Worm (Caenorhabditis elegans): ENCODE measurements around the gene F52G2.3.
"Not testable (repeated sequence)": the region's sequence is repeated elsewhere in the genome, so short reads cannot be mapped to it uniquely, and the experiment has no call there.

The F52G2.3 gene

DNA sequence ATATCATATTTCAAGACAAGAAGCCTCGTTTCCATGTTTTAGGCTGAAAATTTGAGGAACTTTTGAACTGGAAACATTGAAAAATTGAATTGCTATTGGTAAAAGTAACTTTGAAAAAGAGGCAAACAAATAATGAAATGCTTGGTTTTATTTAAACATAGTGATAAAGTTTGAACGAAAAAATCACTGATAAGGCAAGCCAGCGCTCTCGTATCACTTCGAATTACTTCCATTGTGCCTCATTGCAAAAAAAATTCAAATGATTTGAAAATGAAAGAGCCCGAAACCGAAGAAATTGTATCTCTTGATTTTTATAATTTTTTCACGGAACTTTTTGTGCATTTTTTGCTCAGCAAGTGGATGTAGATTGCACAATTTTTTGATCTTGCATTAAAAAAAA lies at the start of gene F52G2.3:
TSS of gene F52G2.3 (minus strand) at position 43 of the 400 bp plus-strand sequence.
- no peak for TF ChIP-seq snpc-4 (tag; optimal IDR thresholded peaks at IDR 0.05)

DNA sequence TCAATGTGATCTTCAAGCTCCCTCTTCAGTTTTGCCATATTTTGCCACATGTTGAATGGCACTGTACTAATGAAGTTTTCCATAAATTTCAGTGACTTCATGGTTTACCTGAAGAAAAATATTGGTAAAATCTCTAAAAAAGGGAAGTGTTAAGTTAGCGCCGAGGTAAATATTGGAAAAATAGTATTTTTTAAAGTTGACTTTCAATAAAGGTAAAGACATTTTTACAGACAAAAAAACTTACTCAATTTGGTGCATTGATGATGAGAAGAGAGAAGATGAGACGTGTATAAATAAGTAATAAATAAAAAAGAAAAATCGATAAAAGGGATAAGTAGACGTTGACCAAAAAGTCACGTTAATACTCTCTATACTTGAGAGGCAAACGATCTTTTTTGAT lies 49.8 kb upstream of the F52G2.3 start, which contains the start of gene Y45F10B.9:
TSS of gene Y45F10B.9 (minus strand) at position 101 of the 400 bp plus-strand sequence.
- not testable (repeated sequence) for TF ChIP-seq cnd-1, elt-3, snpc-4 (tag; optimal IDR thresholded peaks at IDR 0.05)

DNA sequence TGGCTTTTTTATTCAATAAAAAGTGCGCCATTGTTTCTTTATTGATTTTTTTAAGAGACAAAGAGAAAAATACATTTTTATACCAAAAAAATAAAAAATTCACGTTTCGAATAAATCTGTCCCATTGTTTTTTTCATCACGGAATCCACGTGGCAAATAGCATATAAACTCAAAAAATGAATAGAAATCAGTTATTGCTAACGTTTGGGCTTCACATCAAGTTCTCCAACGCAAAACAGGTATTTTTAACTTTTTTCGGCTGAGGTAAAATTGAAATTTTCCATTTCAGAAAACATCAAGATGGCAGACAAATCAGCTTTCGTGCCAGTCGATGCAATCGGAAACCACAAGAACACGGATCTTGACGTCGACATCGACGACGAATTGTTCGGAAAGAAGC lies 45.3 kb upstream of the F52G2.3 start, which contains the start of gene Y45F10B.3:
TSS of gene Y45F10B.3 (plus strand) at position 301 of the 400 bp plus-strand sequence.
- TF ChIP-seq sem-2 (GFP tag; optimal IDR thresholded peaks at IDR 0.05) = no peak
- TF ChIP-seq ceh-39 (tag; optimal IDR thresholded peaks at IDR 0.05) = no peak

DNA sequence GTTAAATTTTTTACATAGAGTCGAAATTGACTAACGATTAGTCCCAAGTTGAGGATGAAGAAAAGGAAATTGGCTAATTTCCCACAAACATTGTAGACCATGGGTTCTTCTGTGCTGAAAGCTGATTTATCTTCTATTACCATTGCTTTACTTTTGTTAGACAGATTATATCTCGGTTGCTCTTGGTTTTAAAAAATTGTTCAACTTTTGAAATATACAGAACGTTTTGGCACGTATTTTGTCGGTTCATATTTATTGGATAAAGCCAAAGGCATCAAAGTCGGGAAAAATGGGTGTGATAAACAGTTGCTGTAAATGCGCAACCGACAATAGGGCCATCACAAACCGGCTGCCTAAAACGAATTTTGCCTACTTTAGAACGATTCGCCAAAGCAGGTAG lies 43.6 kb upstream of the F52G2.3 start, which contains the start of gene tsp-5:
TSS of gene tsp-5 (minus strand) at position 101 of the 400 bp plus-strand sequence.
- TF ChIP-seq flh-1 (GFP tag; optimal IDR thresholded peaks at IDR 0.05) = no peak
- no peak for TF ChIP-seq ham-2 (GFP tag; optimal IDR thresholded peaks at IDR 0.05)
- TF ChIP-seq elt-3 (tag; optimal IDR thresholded peaks at IDR 0.05) = no peak
- TF ChIP-seq snpc-4 (tag; optimal IDR thresholded peaks at IDR 0.05) = no peak
- no peak for TF ChIP-seq ceh-39 (tag; optimal IDR thresholded peaks at IDR 0.05)
- no peak for TF ChIP-seq ceh-43 (GFP tag; optimal IDR thresholded peaks at IDR 0.05)
- no peak for TF ChIP-seq lin-13 (tag; optimal IDR thresholded peaks at IDR 0.05)
- TF ChIP-seq nhr-12 (tag; optimal IDR thresholded peaks at IDR 0.05) = no peak
- TF ChIP-seq tbx-8 (GFP tag; optimal IDR thresholded peaks at IDR 0.05) = no peak
- no peak for TF ChIP-seq unc-39 (tag; optimal IDR thresholded peaks at IDR 0.05)
- no peak for TF ChIP-seq elt-1 (tag; optimal IDR thresholded peaks at IDR 0.05; ENCODE audit: borderline replicate concordance, insufficient read depth)
- TF ChIP-seq blmp-1 (tag; optimal IDR thresholded peaks at IDR 0.05) = no peak
- TF ChIP-seq sptf-1 (tag; optimal IDR thresholded peaks at IDR 0.05) = no peak

DNA sequence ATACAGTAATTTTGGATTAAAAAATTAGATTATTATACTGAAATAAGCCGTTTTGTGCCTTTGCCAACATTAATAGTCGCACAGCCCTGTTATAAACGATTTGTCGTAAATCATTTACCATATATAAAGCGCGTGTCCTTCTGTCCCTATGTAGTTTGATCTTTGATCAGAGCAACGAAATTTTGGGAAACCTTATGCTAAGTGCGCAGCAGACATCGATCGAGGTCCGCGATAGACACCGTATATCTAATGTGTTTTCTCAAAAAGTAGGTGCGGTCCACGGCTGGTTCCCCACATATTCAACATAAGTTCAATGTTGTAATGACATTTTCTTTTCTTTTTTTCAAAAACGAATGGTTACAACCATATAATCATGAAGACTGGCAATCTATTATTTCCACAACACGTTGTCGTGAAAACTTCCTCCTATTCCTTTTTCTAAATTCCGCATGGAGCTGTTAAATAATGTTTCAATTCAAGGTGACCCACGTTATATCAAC lies 40.6 kb upstream of the F52G2.3 start, which contains the start of gene sru-9:
TSS of gene sru-9 (plus strand) at position 450 of the 500 bp plus-strand sequence.
- TF ChIP-seq ztf-11 (tag; optimal IDR thresholded peaks at IDR 0.05); ceh-43 (GFP tag; optimal IDR thresholded peaks at IDR 0.05); hlh-1 (tag; optimal IDR thresholded peaks at IDR 0.05): not testable (repeated sequence)

DNA sequence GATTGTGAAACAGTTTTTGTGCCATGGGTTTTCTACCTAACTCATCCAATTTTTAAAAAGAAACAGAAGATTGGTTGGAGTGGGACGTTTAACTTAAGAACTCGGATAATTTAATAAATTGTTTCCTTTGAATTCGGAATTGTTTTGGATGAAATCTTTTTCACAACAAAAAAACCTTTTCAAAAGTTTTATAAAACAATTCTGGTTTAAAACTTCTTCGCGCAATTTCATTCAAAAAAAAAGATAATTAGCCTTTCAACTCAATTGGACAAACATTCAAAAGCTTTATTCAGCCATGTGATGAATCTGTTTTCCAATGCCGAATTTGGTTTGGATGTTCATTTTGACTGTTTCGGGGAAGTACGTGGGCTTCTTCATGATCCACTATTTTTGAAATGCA lies 39.1 kb upstream of the F52G2.3 start, which contains the start of gene Y45F10B.12:
TSS of gene Y45F10B.12 (plus strand) at position 301 of the 400 bp plus-strand sequence.
- TF ChIP-seq ham-2 (GFP tag; optimal IDR thresholded peaks at IDR 0.05) (no peak), pha-4 (tag; optimal IDR thresholded peaks at IDR 0.05) (no peak), ces-1 (GFP tag; optimal IDR thresholded peaks at IDR 0.05) (no peak), M03D4.4 (tag; optimal IDR thresholded peaks at IDR 0.05) (no peak), blmp-1 (tag; optimal IDR thresholded peaks at IDR 0.05) (no peak), unc-39 (tag; optimal IDR thresholded peaks at IDR 0.05) (no peak), mep-1 (tag; optimal IDR thresholded peaks at IDR 0.05) (no peak), sptf-1 (tag; optimal IDR thresholded peaks at IDR 0.05) (no peak), lin-32 (GFP tag; optimal IDR thresholded peaks at IDR 0.05) (no peak), nhr-12 (tag; optimal IDR thresholded peaks at IDR 0.05) (no peak), ceh-43 (GFP tag; optimal IDR thresholded peaks at IDR 0.05) (no peak), lin-13 (tag; optimal IDR thresholded peaks at IDR 0.05) (no peak), lsy-2 (tag; optimal IDR thresholded peaks at IDR 0.05) (no peak), unc-62 (GFP tag; optimal IDR thresholded peaks at IDR 0.05) (no peak), tbx-8 (GFP tag; optimal IDR thresholded peaks at IDR 0.05) (no peak)

DNA sequence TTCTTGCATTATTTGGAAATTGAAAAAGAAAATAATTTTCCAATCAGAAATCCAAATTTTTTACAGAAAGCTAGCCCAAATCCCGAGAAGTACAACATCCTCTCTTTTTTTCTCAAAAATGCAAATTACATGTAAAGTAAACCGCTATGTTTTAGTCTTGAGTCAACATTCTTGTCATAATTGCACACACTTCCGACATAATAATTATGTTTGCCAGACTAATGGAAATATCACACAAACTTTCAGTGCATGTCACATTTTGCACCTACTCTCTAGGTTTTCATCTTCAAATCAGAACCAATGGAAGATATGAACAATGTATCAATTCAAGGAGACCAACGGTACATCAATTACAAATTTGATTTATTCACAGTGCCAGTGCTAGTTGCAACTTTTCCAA lies 36.6 kb upstream of the F52G2.3 start, which contains the start of gene sru-11:
TSS of gene sru-11 (plus strand) at position 301 of the 400 bp plus-strand sequence.
- no peak for TF ChIP-seq tbx-8 (GFP tag; optimal IDR thresholded peaks at IDR 0.05)
- no peak for TF ChIP-seq ceh-83 (GFP tag; optimal IDR thresholded peaks at IDR 0.05)
- no peak for TF ChIP-seq mab-5 (tag; optimal IDR thresholded peaks at IDR 0.05)
- no peak for TF ChIP-seq nhr-76 (tag; optimal IDR thresholded peaks at IDR 0.05)
- TF ChIP-seq cnd-1 (tag; optimal IDR thresholded peaks at IDR 0.05) = no peak
- TF ChIP-seq elt-1 (tag; optimal IDR thresholded peaks at IDR 0.05; ENCODE audit: borderline replicate concordance, insufficient read depth) = no peak
- no peak for TF ChIP-seq lin-13 (tag; optimal IDR thresholded peaks at IDR 0.05)

All from whole organism, mixed stage, embryonic.